Worm (Caenorhabditis elegans) whole organism, mixed stage, embryonic: ENCODE measurements around the gene ceh-1.

ENCODE experiments used
- M03D4.4 ChIP-seq: sonication (generic microtip); optimal IDR thresholded peaks from 2 replicates; lab custom pipeline; 2017; ENCODE audit warnings: mild to moderate bottlenecking, missing genetic modification characterization, missing compliant biosample characterization
- bed-3 ChIP-seq: fragments of 200-800 bp; sonication (Bioruptor generic); optimal IDR thresholded peaks from 3 replicates; lab custom pipeline; 2018; ENCODE audit warnings: mild to moderate bottlenecking, missing genetic modification characterization, moderate library complexity, missing compliant biosample characterization
- blmp-1 ChIP-seq: fragments of 150-350 bp; optimal IDR thresholded peaks from 2 replicates; lab custom pipeline; 2014; ENCODE audit warnings: missing biosample characterization, missing genetic modification characterization
- ceh-39 ChIP-seq: fragments of 150-350 bp; optimal IDR thresholded peaks from 2 replicates; lab custom pipeline; 2014; ENCODE audit warnings: missing biosample characterization, missing genetic modification characterization
- ceh-43 ChIP-seq: fragments of 200-800 bp; sonication (Bioruptor generic); optimal IDR thresholded peaks from 2 replicates; lab custom pipeline; 2018; ENCODE audit warnings: mild to moderate bottlenecking, missing genetic modification characterization, moderate library complexity, missing compliant biosample characterization
- ceh-83 ChIP-seq: fragments of 200-800 bp; sonication (Bioruptor generic); optimal IDR thresholded peaks from 2 replicates; lab custom pipeline; 2018; ENCODE audit warnings: mild to moderate bottlenecking, missing genetic modification characterization, missing compliant biosample characterization
- ces-1 ChIP-seq: fragments of 150-350 bp; optimal IDR thresholded peaks from 2 replicates; lab custom pipeline; 2014; ENCODE audit warnings: missing biosample characterization, missing genetic modification reagents, missing genetic modification characterization
- cnd-1 ChIP-seq: fragments of 200-800 bp; sonication (Bioruptor generic); optimal IDR thresholded peaks from 2 replicates; lab custom pipeline; 2018; ENCODE audit warnings: mild to moderate bottlenecking, missing genetic modification characterization, missing compliant biosample characterization
- drap-1 ChIP-seq: fragments of 200-800 bp; sonication (Bioruptor generic); optimal IDR thresholded peaks from 3 replicates; lab custom pipeline; 2018; ENCODE audit warnings: mild to moderate bottlenecking, missing genetic modification characterization, missing compliant biosample characterization
- elt-1 ChIP-seq: sonication (generic microtip); optimal IDR thresholded peaks from 2 replicates; lab custom pipeline; 2017; ENCODE audit warnings: missing genetic modification characterization, mild to moderate bottlenecking, missing compliant biosample characterization, antibody characterized with exemption, moderate library complexity, borderline replicate concordance; ENCODE audit not compliant: insufficient read depth
- elt-3 ChIP-seq: fragments of 150-350 bp; optimal IDR thresholded peaks from 2 replicates; lab custom pipeline; 2014; ENCODE audit warnings: missing biosample characterization, missing genetic modification characterization
- flh-1 ChIP-seq: fragments of 200-800 bp; sonication (Bioruptor generic); optimal IDR thresholded peaks from 2 replicates; lab custom pipeline; 2018; ENCODE audit warnings: mild to moderate bottlenecking, missing genetic modification characterization, moderate library complexity, missing compliant biosample characterization
- ham-2 ChIP-seq: fragments of 200-800 bp; sonication (Bioruptor generic); optimal IDR thresholded peaks from 2 replicates; lab custom pipeline; 2018; ENCODE audit warnings: mild to moderate bottlenecking, missing genetic modification characterization, missing compliant biosample characterization
- hlh-1 ChIP-seq: fragments of 150-350 bp; optimal IDR thresholded peaks from 2 replicates; lab custom pipeline; 2014; ENCODE audit warnings: missing biosample characterization, missing genetic modification reagents, missing genetic modification characterization
- lin-13 ChIP-seq: fragments of 150-350 bp; optimal IDR thresholded peaks from 2 replicates; lab custom pipeline; 2014; ENCODE audit warnings: missing biosample characterization, missing genetic modification characterization
- lin-32 ChIP-seq: fragments of 200-800 bp; sonication (Bioruptor generic); optimal IDR thresholded peaks from 2 replicates; lab custom pipeline; 2018; ENCODE audit warnings: mild to moderate bottlenecking, missing genetic modification characterization, missing compliant biosample characterization
- lsy-2 ChIP-seq: fragments of 150-350 bp; optimal IDR thresholded peaks from 2 replicates; lab custom pipeline; 2014; ENCODE audit warnings: missing biosample characterization, missing genetic modification characterization
- mab-5 ChIP-seq: fragments of 150-350 bp; optimal IDR thresholded peaks from 2 replicates; lab custom pipeline; 2014; ENCODE audit warnings: missing biosample characterization, missing genetic modification characterization
- mep-1 ChIP-seq: fragments of 150-350 bp; optimal IDR thresholded peaks from 2 replicates; lab custom pipeline; 2017; ENCODE audit warnings: missing biosample characterization, missing genetic modification reagents, missing genetic modification characterization, inconsistent platforms
- mls-2 ChIP-seq: sonication (generic microtip); optimal IDR thresholded peaks from 2 replicates; lab custom pipeline; 2016; ENCODE audit warnings: mild to moderate bottlenecking, missing genetic modification characterization, moderate library complexity, missing compliant biosample characterization
- nhr-12 ChIP-seq: fragments of 150-350 bp; optimal IDR thresholded peaks from 2 replicates; lab custom pipeline; 2014; ENCODE audit warnings: missing biosample characterization, missing genetic modification characterization
- nhr-2 ChIP-seq: fragments of 150-350 bp; optimal IDR thresholded peaks from 2 replicates; lab custom pipeline; 2014; ENCODE audit warnings: missing biosample characterization, missing genetic modification characterization
- nhr-237 ChIP-seq: fragments of 150-350 bp; optimal IDR thresholded peaks from 2 replicates; lab custom pipeline; 2014; ENCODE audit warnings: missing biosample characterization, missing genetic modification characterization
- nhr-28 ChIP-seq: fragments of 150-350 bp; optimal IDR thresholded peaks from 2 replicates; lab custom pipeline; 2014; ENCODE audit warnings: missing biosample characterization, missing genetic modification characterization
- nhr-76 ChIP-seq: sonication (generic microtip); optimal IDR thresholded peaks from 2 replicates; lab custom pipeline; 2017; ENCODE audit warnings: missing biosample characterization, missing genetic modification characterization
- pha-4 ChIP-seq: fragments of 150-350 bp; optimal IDR thresholded peaks from 2 replicates; lab custom pipeline; 2018; ENCODE audit warnings: missing biosample characterization, missing genetic modification reagents, missing genetic modification characterization
- sem-2 ChIP-seq: fragments of 200-800 bp; sonication (Bioruptor generic); optimal IDR thresholded peaks from 2 replicates; lab custom pipeline; 2018; ENCODE audit warnings: mild to moderate bottlenecking, missing genetic modification characterization, missing compliant biosample characterization
- snpc-4 ChIP-seq: fragments of 150-350 bp; optimal IDR thresholded peaks from 2 replicates; lab custom pipeline; 2014; ENCODE audit warnings: missing biosample characterization, missing genetic modification characterization
- sptf-1 ChIP-seq: sonication (generic microtip); optimal IDR thresholded peaks from 2 replicates; lab custom pipeline; 2017; ENCODE audit warnings: mild to moderate bottlenecking, missing genetic modification characterization, moderate library complexity, missing compliant biosample characterization
- tbx-8 ChIP-seq: fragments of 200-800 bp; sonication (Bioruptor generic); optimal IDR thresholded peaks from 2 replicates; lab custom pipeline; 2018; ENCODE audit warnings: mild to moderate bottlenecking, missing genetic modification characterization, moderate library complexity, missing compliant biosample characterization
- unc-120 ChIP-seq: sonication (generic microtip); optimal IDR thresholded peaks from 2 replicates; lab custom pipeline; 2017; ENCODE audit warnings: missing genetic modification characterization, missing compliant biosample characterization; ENCODE audit not compliant: poor library complexity, severe bottlenecking
- unc-39 ChIP-seq: fragments of 150-350 bp; optimal IDR thresholded peaks from 2 replicates; lab custom pipeline; 2014; ENCODE audit warnings: missing biosample characterization, missing genetic modification characterization
- unc-62 ChIP-seq: fragments of 150-350 bp; optimal IDR thresholded peaks from 2 replicates; lab custom pipeline; 2014; ENCODE audit warnings: missing biosample characterization, missing genetic modification reagents, missing genetic modification characterization
- zip-8 ChIP-seq: fragments of 150-350 bp; optimal IDR thresholded peaks from 2 replicates; lab custom pipeline; 2014; ENCODE audit warnings: missing biosample characterization, missing genetic modification characterization
- ztf-11 ChIP-seq: fragments of 150-350 bp; optimal IDR thresholded peaks from 2 replicates; lab custom pipeline; 2014; ENCODE audit warnings: missing biosample characterization, missing genetic modification characterization

The ceh-1 gene

ce11 chrX:4620019-4620418 is 33.9 kb downstream of the ceh-1 start:
- no peak for TF ChIP-seq bed-3 (GFP tag; lab: Kevin White, UChicago)
- TF ChIP-seq mep-1 (tag; lab: Kevin White, UChicago): no peak
- peak; percentile 23 for TF ChIP-seq cnd-1 (tag; lab: Kevin White, UChicago)
- TF ChIP-seq sptf-1 (tag; lab: Kevin White, UChicago): peak; percentile 33
- TF ChIP-seq M03D4.4: no peak
- TF ChIP-seq mls-2 (tag; lab: Kevin White, UChicago): peak; percentile 53
- no peak for TF ChIP-seq nhr-2 (tag; lab: Kevin White, UChicago)
- no peak for TF ChIP-seq zip-8 (tag; lab: Kevin White, UChicago)
- peak; percentile 84 for TF ChIP-seq ces-1
- no peak for TF ChIP-seq lin-32 (GFP tag; lab: Kevin White, UChicago)
- TF ChIP-seq drap-1 (GFP tag; lab: Kevin White, UChicago): no peak
- no peak for TF ChIP-seq ceh-43 (GFP tag; lab: Kevin White, UChicago)
- no peak for TF ChIP-seq flh-1 (GFP tag; lab: Kevin White, UChicago)
- no peak for TF ChIP-seq sem-2 (GFP tag; lab: Kevin White, UChicago)
- no peak for TF ChIP-seq hlh-1 (tag; lab: Kevin White, UChicago)
- TF ChIP-seq nhr-12 (tag; lab: Kevin White, UChicago): no peak
- TF ChIP-seq pha-4 (tag; lab: Kevin White, UChicago): no peak

DNA sequence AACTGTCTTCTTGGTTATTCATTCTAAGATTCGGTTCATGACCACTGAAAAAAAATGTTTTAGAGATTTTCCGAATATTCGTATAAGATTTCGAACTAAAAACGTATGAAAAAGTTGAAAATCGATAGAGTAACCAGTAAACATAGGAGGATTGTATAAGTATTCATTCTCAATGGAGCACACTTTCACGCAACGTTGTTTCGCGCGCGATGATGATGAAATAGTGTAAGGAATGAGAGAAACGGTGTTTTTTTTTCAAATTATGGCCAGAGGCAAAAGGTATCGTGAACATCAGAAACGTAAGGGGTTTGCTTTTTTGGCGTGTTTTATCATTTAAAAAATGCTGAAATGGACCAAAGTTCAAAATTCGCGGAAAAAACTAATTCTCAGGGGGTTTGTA is 34.4 kb downstream of the ceh-1 start, which contains the start of gene pqn-65:
Gene pqn-65 (minus strand): TSS at position 54 of the 400 bp plus-strand sequence.
- peak; percentile 3 for TF ChIP-seq ceh-39 (tag; lab: Kevin White, UChicago)
- no peak for TF ChIP-seq ces-1

DNA sequence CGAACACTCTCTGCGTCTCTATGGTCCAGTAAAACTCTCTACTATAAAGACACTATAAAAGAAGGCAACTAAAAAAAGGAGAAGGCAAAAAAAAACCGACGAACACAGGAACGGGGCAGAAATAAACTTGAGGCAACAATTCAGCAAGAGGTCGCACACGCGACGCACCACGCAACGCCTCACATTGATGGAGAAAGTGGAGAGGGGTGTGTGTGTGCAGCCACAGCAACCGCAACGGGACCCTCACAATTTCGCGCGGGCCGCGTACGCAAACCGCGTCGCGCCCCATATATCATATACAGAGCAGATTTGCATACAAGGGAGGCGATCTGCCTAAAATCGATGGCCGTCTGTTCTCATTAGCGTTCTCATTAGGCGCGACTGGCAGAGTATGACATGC is 37.1 kb downstream of the ceh-1 start:
- TF ChIP-seq snpc-4 (tag; lab: Kevin White, UChicago) (no peak), mls-2 (tag; lab: Kevin White, UChicago) (peak; percentile 75), lin-32 (GFP tag; lab: Kevin White, UChicago) (peak; percentile 51), bed-3 (GFP tag; lab: Kevin White, UChicago) (no peak), cnd-1 (tag; lab: Kevin White, UChicago) (peak; percentile 84), ham-2 (GFP tag; lab: Kevin White, UChicago) (peak; percentile 44), mab-5 (tag; lab: Kevin White, UChicago) (no peak), ceh-43 (GFP tag; lab: Kevin White, UChicago) (no peak), hlh-1 (tag; lab: Kevin White, UChicago) (no peak), nhr-237 (tag; lab: Kevin White, UChicago) (no peak), sem-2 (GFP tag; lab: Kevin White, UChicago) (no peak), ceh-39 (tag; lab: Kevin White, UChicago) (peak; percentile 87), unc-120 (tag; lab: Kevin White, UChicago) (peak; percentile 37), zip-8 (tag; lab: Kevin White, UChicago) (no peak), unc-39 (tag; lab: Kevin White, UChicago) (no peak), nhr-2 (tag; lab: Kevin White, UChicago) (peak; percentile 50), lsy-2 (tag; lab: Kevin White, UChicago) (peak; percentile 36), ces-1 (peak; percentile 49), nhr-28 (tag; lab: Kevin White, UChicago) (no peak), sptf-1 (tag; lab: Kevin White, UChicago) (peak; percentile 82), ceh-83 (GFP tag; lab: Kevin White, UChicago) (no peak), ztf-11 (tag; lab: Kevin White, UChicago) (no peak), M03D4.4 (peak; percentile 41), tbx-8 (peak; percentile 25), flh-1 (GFP tag; lab: Kevin White, UChicago) (no peak), pha-4 (tag; lab: Kevin White, UChicago) (no peak), nhr-12 (tag; lab: Kevin White, UChicago) (no peak), nhr-76 (tag; lab: Kevin White, UChicago) (no peak), blmp-1 (no peak), elt-3 (no peak), elt-1 (tag; lab: Kevin White, UChicago) (no peak), drap-1 (GFP tag; lab: Kevin White, UChicago) (peak; percentile 68), lin-13 (tag; lab: Kevin White, UChicago) (peak; percentile 62), unc-62 (GFP tag; lab: Kevin White, UChicago) (no peak), mep-1 (tag; lab: Kevin White, UChicago) (peak; percentile 73)
- TF ChIP-seq, all 35 proteins: peak for 15
